Worm (Caenorhabditis elegans) whole organism, late embryonic: Measurements from ENCODE around the gene spl-1.

Experiments
- C38D4.7 ChIP-seq: fragments of 200-800 bp; sonication (Bioruptor generic); optimal IDR thresholded peaks from 2 replicates; lab custom pipeline; 2018; ENCODE audit warnings: mild to moderate bottlenecking, missing genetic modification characterization, moderate library complexity, missing compliant biosample characterization
- K02D7.2 ChIP-seq: sonication (generic microtip); optimal IDR thresholded peaks from 2 replicates; lab custom pipeline; 2017; ENCODE audit warnings: mild to moderate bottlenecking, missing genetic modification characterization, missing compliant biosample characterization
- ama-1 ChIP-seq: fragments of 150-350 bp; optimal IDR thresholded peaks from 2 replicates; lab custom pipeline; 2014
- ceh-14 ChIP-seq: sonication (generic microtip); optimal IDR thresholded peaks from 2 replicates; lab custom pipeline; 2016; ENCODE audit warnings: missing genotype, missing genetic modification characterization, missing compliant biosample characterization
- ceh-18 ChIP-seq: sonication (generic microtip); optimal IDR thresholded peaks from 2 replicates; lab custom pipeline; 2016; ENCODE audit warnings: missing genetic modification characterization, missing compliant biosample characterization
- ceh-2 ChIP-seq: sonication (generic microtip); optimal IDR thresholded peaks from 2 replicates; lab custom pipeline; 2016; ENCODE audit warnings: missing genotype, missing genetic modification characterization, missing compliant biosample characterization
- ceh-22 ChIP-seq: sonication (generic microtip); optimal IDR thresholded peaks from 2 replicates; lab custom pipeline; 2017; ENCODE audit warnings: missing biosample characterization, missing genetic modification characterization
- ceh-24 ChIP-seq: sonication (generic microtip); optimal IDR thresholded peaks from 2 replicates; lab custom pipeline; 2016; ENCODE audit warnings: mild to moderate bottlenecking, missing genetic modification characterization, missing compliant biosample characterization
- ceh-30 ChIP-seq: fragments of 150-350 bp; optimal IDR thresholded peaks from 2 replicates; lab custom pipeline; 2014; ENCODE audit warnings: missing biosample characterization, missing genetic modification characterization
- ceh-31 ChIP-seq: sonication (generic microtip); optimal IDR thresholded peaks from 2 replicates; lab custom pipeline; 2016; ENCODE audit warnings: missing genetic modification characterization, missing compliant biosample characterization
- ceh-34 ChIP-seq: sonication (generic microtip); optimal IDR thresholded peaks from 2 replicates; lab custom pipeline; 2016; ENCODE audit warnings: mild to moderate bottlenecking, missing genetic modification characterization, missing compliant biosample characterization
- ceh-45 ChIP-seq: fragments of 200-800 bp; sonication (Bioruptor generic); IDR thresholded peaks from 2 replicates; pipeline ENCODE4 v1.3.6; 2022; ENCODE audit warnings: missing genetic modification reagents, missing genetic modification characterization, missing compliant biosample characterization
- ceh-48 ChIP-seq: sonication (generic microtip); optimal IDR thresholded peaks from 2 replicates; lab custom pipeline; 2016; ENCODE audit warnings: missing genetic modification characterization, inconsistent platforms, missing compliant biosample characterization
- ceh-9 ChIP-seq: sonication (generic microtip); optimal IDR thresholded peaks from 2 replicates; lab custom pipeline; 2016; ENCODE audit warnings: mild to moderate bottlenecking, missing genetic modification characterization, inconsistent platforms, missing compliant biosample characterization
- ets-4 ChIP-seq: sonication (generic microtip); optimal IDR thresholded peaks from 2 replicates; lab custom pipeline; 2016; ENCODE audit warnings: missing genetic modification characterization, missing compliant biosample characterization
- eyg-1 ChIP-seq: sonication (generic microtip); optimal IDR thresholded peaks from 2 replicates; lab custom pipeline; 2016; ENCODE audit warnings: missing genotype, missing genetic modification characterization, missing compliant biosample characterization
- fkh-6 ChIP-seq: sonication (generic microtip); optimal IDR thresholded peaks from 2 replicates; lab custom pipeline; 2016; ENCODE audit warnings: missing genetic modification characterization, missing compliant biosample characterization
- gmeb-2 ChIP-seq: sonication (generic microtip); optimal IDR thresholded peaks from 2 replicates; lab custom pipeline; 2016; ENCODE audit warnings: missing genetic modification characterization, inconsistent platforms, missing compliant biosample characterization
- hlh-30 ChIP-seq: sonication (generic microtip); optimal IDR thresholded peaks from 2 replicates; lab custom pipeline; 2017; ENCODE audit warnings: antibody characterized with exemption, missing genetic modification characterization, missing compliant biosample characterization; ENCODE audit not compliant: insufficient read depth
- hlh-8 ChIP-seq: sonication (generic microtip); optimal IDR thresholded peaks from 2 replicates; lab custom pipeline; 2016; ENCODE audit warnings: missing genotype, missing genetic modification characterization, missing compliant biosample characterization
- lin-11 ChIP-seq: fragments of 200-800 bp; sonication (Bioruptor generic); optimal IDR thresholded peaks from 2 replicates; lab custom pipeline; 2018; ENCODE audit warnings: mild to moderate bottlenecking, missing genetic modification characterization, missing compliant biosample characterization
- mec-3 ChIP-seq: sonication (generic microtip); optimal IDR thresholded peaks from 2 replicates; lab custom pipeline; 2016; ENCODE audit warnings: borderline replicate concordance, missing genetic modification characterization, missing compliant biosample characterization
- nfya-1 ChIP-seq: sonication (generic microtip); optimal IDR thresholded peaks from 2 replicates; lab custom pipeline; 2017; ENCODE audit warnings: missing genetic modification characterization, mild to moderate bottlenecking, missing compliant biosample characterization, antibody characterized with exemption, moderate library complexity
- nhr-11 ChIP-seq: fragments of 150-350 bp; optimal IDR thresholded peaks from 2 replicates; lab custom pipeline; 2014; ENCODE audit warnings: missing biosample characterization, missing genetic modification characterization
- odd-2 ChIP-seq: sonication (generic microtip); optimal IDR thresholded peaks from 2 replicates; lab custom pipeline; 2017; ENCODE audit warnings: antibody characterized with exemption, mild to moderate bottlenecking, missing genetic modification characterization, missing compliant biosample characterization
- pag-3 ChIP-seq: sonication (generic microtip); optimal IDR thresholded peaks from 2 replicates; lab custom pipeline; 2016; ENCODE audit warnings: missing compliant biosample characterization, missing genetic modification characterization, borderline replicate concordance
- pat-9 ChIP-seq: fragments of 200-800 bp; sonication (Bioruptor generic); optimal IDR thresholded peaks from 2 replicates; lab custom pipeline; 2018; ENCODE audit warnings: mild to moderate bottlenecking, missing genetic modification characterization, moderate library complexity, missing compliant biosample characterization
- pqm-1 ChIP-seq: sonication (generic microtip); optimal IDR thresholded peaks from 2 replicates; lab custom pipeline; 2016; ENCODE audit warnings: missing genetic modification characterization, missing compliant biosample characterization
- ref-2 ChIP-seq: sonication (generic microtip); optimal IDR thresholded peaks from 2 replicates; lab custom pipeline; 2016; ENCODE audit warnings: missing genetic modification characterization, missing compliant biosample characterization
- sdc-2 ChIP-seq: sonication (generic microtip); optimal IDR thresholded peaks from 2 replicates; lab custom pipeline; 2016; ENCODE audit warnings: missing genotype, missing genetic modification characterization, missing compliant biosample characterization
- sox-2 ChIP-seq: fragments of 200-800 bp; sonication (Bioruptor generic); IDR thresholded peaks from 2 replicates; pipeline ENCODE4 v1.3.6; 2022; ENCODE audit warnings: missing genetic modification reagents, missing genetic modification characterization, missing compliant biosample characterization
- sox-4 ChIP-seq: sonication (generic microtip); optimal IDR thresholded peaks from 2 replicates; lab custom pipeline; 2017; ENCODE audit warnings: mild to moderate bottlenecking, missing genetic modification characterization, inconsistent platforms, missing compliant biosample characterization
- syd-9 ChIP-seq: sonication (generic microtip); optimal IDR thresholded peaks from 2 replicates; lab custom pipeline; 2016; ENCODE audit warnings: mild to moderate bottlenecking, missing genetic modification characterization, moderate library complexity, missing compliant biosample characterization
- tbx-2 ChIP-seq: sonication (generic microtip); optimal IDR thresholded peaks from 2 replicates; lab custom pipeline; 2016; ENCODE audit warnings: missing genetic modification characterization, missing compliant biosample characterization
- unc-42 ChIP-seq: sonication (generic microtip); optimal IDR thresholded peaks from 2 replicates; lab custom pipeline; 2016; ENCODE audit warnings: missing genotype, missing genetic modification characterization, missing compliant biosample characterization
- unc-55 ChIP-seq: sonication (generic microtip); optimal IDR thresholded peaks from 2 replicates; lab custom pipeline; 2017; ENCODE audit warnings: missing biosample characterization, missing genetic modification reagents, missing genetic modification characterization
- unc-86 ChIP-seq: sonication (generic microtip); optimal IDR thresholded peaks from 2 replicates; lab custom pipeline; 2016; ENCODE audit warnings: missing genetic modification characterization, missing compliant biosample characterization
- ztf-16 ChIP-seq: sonication (generic microtip); optimal IDR thresholded peaks from 2 replicates; lab custom pipeline; 2017; ENCODE audit warnings: missing genetic modification characterization, missing compliant biosample characterization

spl-1 gene

ce11 chrIV:375915-376314 lies 7.1 kb downstream of the spl-1 start, which contains the start of gene fln-1:
TSS of gene fln-1 (minus strand) at chrIV:376015.
- TF ChIP-seq hlh-30 (tag; lab: Kevin White, UChicago) (no peak), unc-55 (no peak), syd-9 (tag; lab: Kevin White, UChicago) (no peak), ceh-9 (no peak), ets-4 (no peak), ceh-45 (GFP tag; lab: Robert Waterston, UW) (no peak), ceh-18 (tag; lab: Kevin White, UChicago) (no peak), ceh-14 (tag; lab: Kevin White, UChicago) (no peak)
- TF ChIP-seq, all 69 proteins: peak for 0

ce11 chrIV:373963-374362 lies 9.0 kb downstream of the spl-1 start:
- no peak for TF ChIP-seq ama-1
- TF ChIP-seq sox-2 (GFP tag; lab: Robert Waterston, UW): no peak
- TF ChIP-seq ceh-31: no peak
- TF ChIP-seq ceh-14 (tag; lab: Kevin White, UChicago): no peak
- no peak for TF ChIP-seq ceh-24
- no peak for TF ChIP-seq hlh-8 (tag; lab: Kevin White, UChicago)
- no peak for TF ChIP-seq sox-4 (tag; lab: Kevin White, UChicago)
- no peak for TF ChIP-seq ceh-45 (GFP tag; lab: Robert Waterston, UW)
- no peak for TF ChIP-seq pag-3
- no peak for TF ChIP-seq ref-2 (tag; lab: Kevin White, UChicago)
- no peak for TF ChIP-seq fkh-6 (tag; lab: Kevin White, UChicago)
- no peak for TF ChIP-seq eyg-1
- TF ChIP-seq gmeb-2 (tag; lab: Kevin White, UChicago): no peak
- no peak for TF ChIP-seq unc-86

ce11 chrIV:372146-372789 lies 10.7 kb downstream of the spl-1 start:
- peak; percentile 33 for TF ChIP-seq ceh-31
- no peak for TF ChIP-seq odd-2 (tag; lab: Kevin White, UChicago)

ce11 chrIV:366406-366805 lies 16.6 kb downstream of the spl-1 start:
- TF ChIP-seq tbx-2 (tag; lab: Kevin White, UChicago) (peak; percentile 18), unc-55 (peak; percentile 73), nfya-1 (tag; lab: Kevin White, UChicago) (peak; percentile 27), ceh-18 (tag; lab: Kevin White, UChicago) (peak; percentile 6), ceh-31 (peak; percentile 60), eyg-1 (no peak), unc-42 (tag; lab: Kevin White, UChicago) (peak; percentile 53), ceh-2 (no peak)

DNA sequence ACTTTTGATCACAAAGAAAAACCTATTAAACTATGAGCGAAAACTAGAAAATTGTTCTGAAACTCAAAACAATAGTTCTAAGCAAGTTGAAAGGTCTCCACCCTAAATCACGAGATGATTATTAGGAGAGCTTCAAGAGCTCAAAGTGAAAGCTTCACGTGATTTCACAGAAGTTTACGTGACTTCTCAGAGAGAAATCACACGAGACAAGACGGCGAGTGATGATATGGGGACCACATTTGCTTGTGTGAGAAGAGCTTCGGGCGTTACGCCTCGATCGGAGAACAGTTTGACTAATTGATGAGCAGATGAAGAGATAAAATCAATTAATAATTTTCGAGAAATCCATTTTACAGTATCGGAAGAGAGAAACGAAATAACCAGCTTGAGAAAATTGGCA lies 18.0 kb downstream of the spl-1 start:
- TF ChIP-seq unc-55 (peak; percentile 11), pat-9 (tag; lab: Kevin White, UChicago) (no peak), hlh-30 (tag; lab: Kevin White, UChicago) (peak; percentile 28), K02D7.2 (no peak), ceh-18 (tag; lab: Kevin White, UChicago) (peak; percentile 16), pqm-1 (tag; lab: Kevin White, UChicago) (no peak)
- TF ChIP-seq, all 69 proteins: peak for 3

DNA sequence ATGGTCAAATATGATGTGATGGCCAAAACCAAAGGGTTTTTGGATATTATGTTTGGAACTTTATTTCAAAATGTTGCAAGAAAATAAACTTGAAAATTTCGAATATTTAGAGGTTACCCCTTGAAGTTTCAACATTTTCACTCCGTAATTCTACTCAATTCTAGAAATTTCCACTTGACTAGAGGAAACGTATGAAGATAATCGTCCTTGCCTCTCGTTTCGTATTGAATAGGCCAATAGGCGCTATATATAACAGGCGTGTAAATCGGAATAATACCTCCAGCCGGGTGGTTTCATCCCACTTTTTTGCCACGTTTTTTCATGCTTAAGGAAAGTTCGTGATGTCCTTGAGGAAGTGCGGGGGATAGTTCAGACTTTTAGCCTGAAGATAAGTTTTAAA lies 39.7 kb downstream of the spl-1 start:
- TF ChIP-seq pag-3 (no peak), ceh-48 (tag; lab: Kevin White, UChicago) (no peak), ceh-34 (tag; lab: Kevin White, UChicago) (no peak), ceh-22 (tag; lab: Kevin White, UChicago) (no peak), sox-2 (GFP tag; lab: Robert Waterston, UW) (no peak), ceh-30 (tag; lab: Kevin White, UChicago) (no peak), ztf-16 (tag; lab: Kevin White, UChicago) (no peak), eyg-1 (no peak), syd-9 (tag; lab: Kevin White, UChicago) (no peak), mec-3 (no peak), unc-55 (no peak), ceh-9 (no peak), sdc-2 (tag; lab: Kevin White, UChicago) (no peak), nhr-11 (tag; lab: Kevin White, UChicago) (no peak), lin-11 (tag; lab: Kevin White, UChicago) (no peak), hlh-30 (tag; lab: Kevin White, UChicago) (no peak), unc-42 (tag; lab: Kevin White, UChicago) (no peak), C38D4.7 (GFP tag; lab: Kevin White, UChicago) (no peak)
